Fruit fly (Drosophila melanogaster): Measurements from ENCODE around the gene CG32228.

DNA sequence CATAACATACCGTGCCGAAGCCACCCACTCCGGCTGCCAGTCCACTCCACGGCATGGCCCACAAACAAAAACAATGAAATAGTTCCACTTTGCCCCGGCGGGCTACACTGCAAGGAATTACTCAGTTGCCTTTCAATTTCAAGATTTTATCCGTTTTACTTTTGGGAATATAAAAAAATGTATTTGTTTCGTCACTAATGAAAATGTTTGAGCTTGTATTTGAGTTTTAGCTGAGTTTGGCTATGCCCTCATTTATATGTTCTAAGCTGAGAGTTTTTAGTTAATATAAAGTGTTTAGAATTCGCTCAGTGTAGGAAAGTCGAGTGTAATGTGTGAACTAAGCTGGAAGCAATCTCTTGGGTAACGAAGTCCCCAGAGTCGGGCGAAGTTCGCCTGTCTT, 11.0 kb downstream of the CG32228 start:
- TF ChIP-seq CG11294 (GFP tag; IDR thresholded peaks at IDR 0.05) (no peak), CG34406 (GFP tag; optimal IDR thresholded peaks at IDR 0.05) (no peak)
